Fruit fly (Drosophila melanogaster): ENCODE measurements around the gene chas.

The chas gene

DNA sequence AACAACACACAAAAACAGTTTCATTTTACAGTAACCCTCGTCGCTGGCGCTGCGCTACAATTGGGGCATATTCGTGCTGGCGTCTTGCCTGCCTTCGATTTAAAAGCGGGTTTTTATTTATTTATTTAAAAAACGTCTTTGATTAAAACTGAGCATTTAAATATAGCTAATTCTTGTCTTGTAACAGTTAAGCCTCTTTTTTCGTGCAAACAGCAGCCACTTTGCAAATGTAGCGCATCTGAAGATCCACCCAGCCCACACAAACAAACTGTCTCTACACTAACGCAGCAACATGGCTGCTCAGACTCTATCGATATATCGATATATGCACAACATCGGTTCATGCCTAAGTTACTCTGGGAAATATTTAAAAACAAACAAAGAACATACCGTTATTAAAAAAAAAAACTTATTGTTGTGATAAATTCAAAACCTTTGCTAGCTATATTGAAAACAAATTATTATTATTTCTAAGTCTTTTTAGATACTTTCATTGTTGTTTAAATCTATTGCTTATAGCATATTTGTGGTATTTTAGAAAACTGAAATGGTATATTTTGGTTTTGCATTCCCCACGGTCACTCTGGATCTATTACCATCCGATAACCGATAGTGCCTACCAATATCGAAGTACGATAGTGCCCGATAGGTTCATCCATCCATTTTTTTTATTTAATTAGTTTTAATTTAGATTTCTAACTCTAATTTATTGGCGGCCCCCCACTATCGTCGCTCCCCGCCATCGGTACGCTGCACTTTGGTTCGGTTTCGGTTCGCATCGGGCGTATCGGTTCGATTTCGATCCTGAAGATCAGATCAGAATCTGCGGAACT lies 4.4 kb upstream of the chas start, which contains the start of the genes CG8188 and par-6 (continued):
- peak; percentile 40 for TF ChIP-seq Sry-β (GFP tag; optimal IDR thresholded peaks at IDR 0.05)
- peak; percentile 75 for TF ChIP-seq gsb-n (tag; optimal IDR thresholded peaks at IDR 0.05)
- TF ChIP-seq mld (GFP tag; IDR thresholded peaks at IDR 0.05; ENCODE audit: partially characterized antibody) = peak; percentile 68; the same call in 2 of the 3 replicates
- peak; percentile 60; the same call in 2 of the 3 replicates for TF ChIP-seq CG14860 (GFP tag; IDR thresholded peaks at IDR 0.05; ENCODE audit: partially characterized antibody)
- peak; percentile 67 for TF ChIP-seq gsb (GFP tag; IDR thresholded peaks at IDR 0.05)
- TF ChIP-seq CG4328 (GFP tag; optimal IDR thresholded peaks at IDR 0.05) = peak; percentile 80
- peak; percentile 89 for TF ChIP-seq CG12391 (tag; optimal IDR thresholded peaks at IDR 0.05)
- peak; percentile 92 for TF ChIP-seq CG34422 (GFP tag; IDR thresholded peaks at IDR 0.05)
- TF ChIP-seq gfzf (GFP tag; optimal IDR thresholded peaks at IDR 0.05) = peak; percentile 62
- TF ChIP-seq ap (GFP tag; IDR thresholded peaks at IDR 0.05) = peak; percentile 71
- peak; percentile 82 for TF ChIP-seq CG14667 (GFP tag; IDR thresholded peaks at IDR 0.05)
- TF ChIP-seq CG10209 (GFP tag; optimal IDR thresholded peaks at IDR 0.05) = peak; percentile 84
- TF ChIP-seq CG17612 (GFP tag; IDR thresholded peaks at IDR 0.05) = peak; percentile 53; the same call in 1 of the 2 replicates
- peak; percentile 97 for TF ChIP-seq sens (GFP tag)
- peak; percentile 63 to 92 for TF ChIP-seq insv (GFP tag; optimal IDR thresholded peaks at IDR 0.05)
- TF ChIP-seq slp2 (GFP tag; optimal IDR thresholded peaks at IDR 0.05) = peak; percentile 84
- peak; percentile 87 for TF ChIP-seq bab2 (GFP tag; optimal IDR thresholded peaks at IDR 0.05)
- TF ChIP-seq ind (GFP tag; optimal IDR thresholded peaks at IDR 0.05) = peak; percentile 87
- peak; percentile 49 for TF ChIP-seq CG15011 (GFP tag; optimal IDR thresholded peaks at IDR 0.05)
- no peak for TF ChIP-seq Gsc (GFP tag; IDR thresholded peaks at IDR 0.05)
- TF ChIP-seq fru (optimal IDR thresholded peaks at IDR 0.05) = no peak
- peak; percentile 80 for TF ChIP-seq sens-2 (GFP tag; IDR thresholded peaks at IDR 0.05)
- peak; percentile 81 for TF ChIP-seq wdn (GFP tag; IDR thresholded peaks at IDR 0.05)
- TF ChIP-seq CG3838 (GFP tag; optimal IDR thresholded peaks at IDR 0.05) = peak; percentile 72
- TF ChIP-seq bbx (GFP tag; IDR thresholded peaks at IDR 0.05; ENCODE audit: partially characterized antibody) = peak; percentile 68; the same call in 1 of the 2 replicates
- TF ChIP-seq Awh (GFP tag; IDR thresholded peaks at IDR 0.05) = peak; percentile 89
- peak; percentile 88 for TF ChIP-seq Dad (GFP tag; optimal IDR thresholded peaks at IDR 0.05)
- no peak for TF ChIP-seq z (GFP tag; IDR thresholded peaks at IDR 0.05)
- peak; percentile 76 for TF ChIP-seq CG4282 (GFP tag; optimal IDR thresholded peaks at IDR 0.05)
- peak; percentile 49 for TF ChIP-seq luna (GFP tag; optimal IDR thresholded peaks at IDR 0.05)
- peak; percentile 88 for TF ChIP-seq tgo (GFP tag; IDR thresholded peaks at IDR 0.05)
- peak; percentile 81 for TF ChIP-seq CG6272 (GFP tag; IDR thresholded peaks at IDR 0.05)
- peak; percentile 99 for TF ChIP-seq Med (GFP tag)
- peak; percentile 89 for TF ChIP-seq dysf (GFP tag; IDR thresholded peaks at IDR 0.05)
- TF ChIP-seq CG12236 (GFP tag; optimal IDR thresholded peaks at IDR 0.05) = peak; percentile 62
- TF ChIP-seq Atf-2 (GFP tag; optimal IDR thresholded peaks at IDR 0.05) = peak; percentile 71
- peak; percentile 84 for TF ChIP-seq PHDP (tag; optimal IDR thresholded peaks at IDR 0.05)
- TF ChIP-seq eyg (GFP tag; optimal IDR thresholded peaks at IDR 0.05) = peak; percentile 79
- peak; percentile 67; the same call in 1 of the 3 replicates for TF ChIP-seq HLH4C (GFP tag; IDR thresholded peaks at IDR 0.05; ENCODE audit: partially characterized antibody)
- peak; percentile 85 for TF ChIP-seq NC2β (GFP tag; optimal IDR thresholded peaks at IDR 0.05)
- peak; percentile 75 for TF ChIP-seq cwo (GFP tag; optimal IDR thresholded peaks at IDR 0.05)
- peak; percentile 35 for TF ChIP-seq CG4617 (GFP tag; optimal IDR thresholded peaks at IDR 0.05; ENCODE audit: borderline replicate concordance)
- peak; percentile 91 for TF ChIP-seq CG32772 (GFP tag; IDR thresholded peaks at IDR 0.05)
- TF ChIP-seq CG14710 (tag; optimal IDR thresholded peaks at IDR 0.05) = peak; percentile 76
- peak; percentile 54 for TF ChIP-seq ERR (GFP tag; optimal IDR thresholded peaks at IDR 0.05)
- TF ChIP-seq sr (GFP tag; IDR thresholded peaks at IDR 0.05) = no peak; the same call in 2 of the 3 replicates
- peak; percentile 80 for TF ChIP-seq CG33557 (GFP tag; optimal IDR thresholded peaks at IDR 0.05)
- TF ChIP-seq ab (GFP tag; optimal IDR thresholded peaks at IDR 0.05) = peak; percentile 49
- peak; percentile 74 for TF ChIP-seq CG7556 (GFP tag; optimal IDR thresholded peaks at IDR 0.05)

All from whole organism, embryonic.